Fruit fly (Drosophila melanogaster): Measurements from ENCODE around the gene CG13058.

Gene CG13058

DNA sequence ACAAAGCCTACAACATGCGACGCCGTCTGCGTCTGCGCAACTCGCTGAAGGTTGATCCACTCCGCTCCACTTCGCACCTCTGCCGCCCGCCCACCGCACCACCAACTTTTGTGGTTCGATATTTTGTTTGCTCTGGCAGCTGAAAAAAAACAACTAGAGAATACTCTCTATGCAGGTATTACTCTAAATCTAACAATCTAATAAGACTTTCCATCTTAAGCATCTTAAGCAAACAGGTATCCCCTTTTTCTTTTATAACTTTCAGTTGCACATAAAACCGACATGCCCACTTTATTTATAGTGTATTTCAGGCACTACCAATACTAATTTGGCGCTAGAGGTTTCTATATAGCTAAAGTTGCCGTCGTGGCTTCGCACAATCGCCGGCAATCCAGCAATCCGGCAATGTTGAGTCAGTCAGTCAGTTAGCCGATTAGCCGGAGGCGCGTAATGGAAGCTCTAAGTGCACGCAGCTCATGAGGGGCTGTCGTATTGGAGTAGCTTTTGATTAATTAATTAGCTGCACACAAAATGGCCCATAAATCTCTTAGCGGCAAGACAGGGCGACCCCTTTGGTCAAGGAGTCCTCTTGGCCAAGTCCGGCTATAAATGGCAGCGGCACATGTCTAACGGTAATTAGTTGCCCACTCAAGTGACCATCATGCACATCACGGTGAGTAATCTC, at the start of gene CG13058 (continued):
- TF ChIP-seq CG14860 (GFP tag; IDR thresholded peaks at IDR 0.05; ENCODE audit: partially characterized antibody) (no peak), ap (GFP tag; IDR thresholded peaks at IDR 0.05) (peak; percentile 59), CG8388 (GFP tag; optimal IDR thresholded peaks at IDR 0.05) (no peak), CG18619 (GFP tag; optimal IDR thresholded peaks at IDR 0.05) (peak; percentile 61), dimm (GFP tag; IDR thresholded peaks at IDR 0.05) (peak; percentile 23; the same call in 1 of the 2 replicates), gsb-n (tag; optimal IDR thresholded peaks at IDR 0.05) (no peak), CG14965 (GFP tag; optimal IDR thresholded peaks at IDR 0.05; ENCODE audit: borderline replicate concordance) (no peak), ro (GFP tag; IDR thresholded peaks at IDR 0.05) (no peak), CG8290 (GFP tag; optimal IDR thresholded peaks at IDR 0.05) (no peak), CG8290 (tag; optimal IDR thresholded peaks at IDR 0.05) (peak in 1 of 2 experiments; percentile 81), CG10147 (GFP tag; optimal IDR thresholded peaks at IDR 0.05) (peak; percentile 60), Sry-β (GFP tag; optimal IDR thresholded peaks at IDR 0.05) (no peak), CG17186 (GFP tag; optimal IDR thresholded peaks at IDR 0.05) (no peak), Med (GFP tag) (peak; percentile 54), Awh (GFP tag; IDR thresholded peaks at IDR 0.05) (no peak), Ssrp (tag; optimal IDR thresholded peaks at IDR 0.05) (no peak), Dad (GFP tag; optimal IDR thresholded peaks at IDR 0.05) (no peak), kah (GFP tag; optimal IDR thresholded peaks at IDR 0.05) (peak; percentile 19), CG3281 (GFP tag; optimal IDR thresholded peaks at IDR 0.05) (peak; percentile 43), zen (tag; optimal IDR thresholded peaks at IDR 0.05) (no peak), HLHmδ (GFP tag; optimal IDR thresholded peaks at IDR 0.05) (no peak), CG7357 (GFP tag; IDR thresholded peaks at IDR 0.05) (0 out of 3 replicates have a peak, but pooled peaks have one; percentile 41), Gsc (GFP tag; IDR thresholded peaks at IDR 0.05) (no peak), salm (tag; optimal IDR thresholded peaks at IDR 0.05) (no peak), Nf-YA (GFP tag; IDR thresholded peaks at IDR 0.05) (peak; percentile 54), nerfin-1 (tag; optimal IDR thresholded peaks at IDR 0.05) (no peak), lmd (GFP tag; IDR thresholded peaks at IDR 0.05) (peak; percentile 67), fd64A (GFP tag; optimal IDR thresholded peaks at IDR 0.05) (no peak), Tbp (GFP tag; optimal IDR thresholded peaks at IDR 0.05) (no peak), insv (GFP tag; optimal IDR thresholded peaks at IDR 0.05) (no peak), Lim3 (GFP tag; IDR thresholded peaks at IDR 0.05) (peak; percentile 44; the same call in 1 of the 2 replicates), gcm2 (GFP tag; optimal IDR thresholded peaks at IDR 0.05) (no peak), Hr3 (GFP tag; optimal IDR thresholded peaks at IDR 0.05) (peak; percentile 48), gce (GFP tag; IDR thresholded peaks at IDR 0.05) (no peak), CG15601 (tag; optimal IDR thresholded peaks at IDR 0.05) (no peak), C15 (GFP tag; IDR thresholded peaks at IDR 0.05) (no peak), Atf6 (GFP tag; IDR thresholded peaks at IDR 0.05) (peak; percentile 84), Taf1 (GFP tag; IDR thresholded peaks at IDR 0.05) (no peak), CG2712 (tag; optimal IDR thresholded peaks at IDR 0.05) (no peak), abd-A (tag; optimal IDR thresholded peaks at IDR 0.05) (no peak), jing (GFP tag; optimal IDR thresholded peaks at IDR 0.05) (peak; percentile 42), CG7745 (tag; optimal IDR thresholded peaks at IDR 0.05) (no peak), CG1647 (GFP tag; optimal IDR thresholded peaks at IDR 0.05) (peak; percentile 44), z (GFP tag; IDR thresholded peaks at IDR 0.05) (no peak), CG17328 (GFP tag; IDR thresholded peaks at IDR 0.05) (peak; percentile 71; the same call in 1 of the 2 replicates), Six4 (GFP tag; optimal IDR thresholded peaks at IDR 0.05) (no peak), CG18476 (GFP tag; optimal IDR thresholded peaks at IDR 0.05) (peak; percentile 14), CG8478 (optimal IDR thresholded peaks at IDR 0.05) (no peak), CG14710 (tag; optimal IDR thresholded peaks at IDR 0.05) (no peak), CG9817 (tag; optimal IDR thresholded peaks at IDR 0.05) (peak; percentile 71), Ravus (GFP tag; IDR thresholded peaks at IDR 0.05) (no peak; the same call in 1 of the 2 replicates)

All from whole organism, embryonic.